Fruit fly (Drosophila melanogaster) whole organism, prepupa: ENCODE measurements around the gene ohgt.

Experiments used
- Eip93F ChIP-seq: fragments of 200-800 bp; sonication (Bioruptor generic); optimal IDR thresholded peaks from 2 replicates; lab custom pipeline; 2016; ENCODE audit warnings: missing biosample characterization, mild to moderate bottlenecking, missing genetic modification characterization
- OdsH ChIP-seq: fragments of 200-800 bp; sonication (Bioruptor generic); optimal IDR thresholded peaks from 3 replicates; lab custom pipeline; 2016; ENCODE audit warnings: missing biosample characterization, missing genetic modification characterization
- acj6 ChIP-seq: fragments of 200-800 bp; sonication (Bioruptor generic); optimal IDR thresholded peaks from 3 replicates; lab custom pipeline; 2016; ENCODE audit warnings: missing biosample characterization, missing genetic modification characterization
- pdm3 ChIP-seq: fragments of 200-800 bp; sonication (Bioruptor generic); optimal IDR thresholded peaks from 3 replicates; lab custom pipeline; 2016; ENCODE audit warnings: missing biosample characterization, missing genetic modification characterization

DNA sequence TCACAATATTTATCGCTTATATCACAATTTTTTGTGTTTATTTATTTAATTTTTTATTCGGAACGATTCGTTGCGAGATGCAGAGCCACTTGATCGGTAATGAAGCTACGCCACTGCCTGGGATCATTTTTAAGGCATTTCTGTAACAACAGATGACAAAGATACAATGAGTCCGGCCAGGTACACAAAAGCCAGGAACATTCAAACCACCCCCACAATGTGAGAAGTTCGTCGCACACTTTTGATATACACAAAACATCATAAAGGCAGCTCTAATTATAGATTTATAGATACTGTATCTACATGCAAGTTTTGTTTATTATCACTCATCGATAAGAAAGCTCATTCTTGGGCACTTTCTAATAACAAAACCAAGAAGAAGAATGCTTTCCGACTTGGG, 23.9 kb upstream of the ohgt start, which contains the start of gene CG31407:
- TF ChIP-seq Eip93F (GFP tag; lab: Kevin White, UChicago): no peak
- TF ChIP-seq acj6 (GFP tag; lab: Kevin White, UChicago): no peak
- no peak for TF ChIP-seq OdsH (GFP tag; lab: Kevin White, UChicago)
- TF ChIP-seq pdm3 (GFP tag; lab: Kevin White, UChicago): no peak
